Worm (Caenorhabditis elegans) whole organism, young adult: ENCODE data around the gene D1086.6.
A peak's percentile ranks its signal among the peaks of the same experiment; 100 is the strongest.
"Not testable (repeated sequence)": the region's sequence is repeated elsewhere in the genome, so short reads cannot be mapped to it uniquely, and the experiment has no call there.

Experiments used
- B0019.2 ChIP-seq: fragments of 200-800 bp; sonication (Bioruptor generic); conservative IDR thresholded peaks from 2 replicates; pipeline ENCODE4 v1.3.6; 2022; ENCODE audit warnings: missing genetic modification reagents, missing genetic modification characterization, missing compliant biosample characterization
- B0336.3 ChIP-seq: fragments of 200-800 bp; sonication (Bioruptor generic); IDR thresholded peaks from 2 replicates; pipeline ENCODE4 v1.3.6; 2022; ENCODE audit warnings: missing genetic modification characterization, missing compliant biosample characterization
- C17E4.6 ChIP-seq: fragments of 200-800 bp; sonication (Bioruptor generic); IDR thresholded peaks from 2 replicates; pipeline ENCODE4 v1.3.6; 2022; ENCODE audit warnings: missing genetic modification reagents, missing genetic modification characterization, missing compliant biosample characterization
- F33H1.4 ChIP-seq: fragments of 200-800 bp; sonication (Bioruptor generic); IDR thresholded peaks from 2 replicates; pipeline ENCODE4 v1.3.6; 2022; ENCODE audit warnings: missing genetic modification reagents, missing genetic modification characterization, missing compliant biosample characterization
- K11D2.4 ChIP-seq: fragments of 200-800 bp; sonication (Bioruptor generic); IDR thresholded peaks from 2 replicates; pipeline ENCODE4 v1.3.6; 2022; ENCODE audit warnings: missing genetic modification reagents, missing genetic modification characterization, missing compliant biosample characterization
- Y53F4B.3 ChIP-seq: fragments of 200-800 bp; sonication (Bioruptor generic); IDR thresholded peaks from 2 replicates; pipeline ENCODE4 v1.3.6; 2022; ENCODE audit warnings: missing genetic modification reagents, missing genetic modification characterization, missing compliant biosample characterization
- Y53G8AR.9 ChIP-seq: fragments of 200-800 bp; sonication (Bioruptor generic); conservative IDR thresholded peaks from 2 replicates; pipeline ENCODE4 v1.3.6; 2022; ENCODE audit warnings: missing genetic modification reagents, missing genetic modification characterization, missing compliant biosample characterization
- Y67H2A.10 ChIP-seq: fragments of 200-800 bp; sonication (Bioruptor generic); conservative IDR thresholded peaks from 2 replicates; pipeline ENCODE4 v1.3.6; 2022; ENCODE audit warnings: missing genetic modification reagents, missing genetic modification characterization, missing compliant biosample characterization
- aptf-3 ChIP-seq: fragments of 200-800 bp; sonication (Bioruptor generic); IDR thresholded peaks from 2 replicates; pipeline ENCODE4 v1.3.6; 2022; ENCODE audit warnings: missing genetic modification characterization, missing compliant biosample characterization
- athp-1 ChIP-seq: sonication (generic microtip); optimal IDR thresholded peaks from 2 replicates; lab custom pipeline; 2017; ENCODE audit warnings: mild to moderate bottlenecking, missing genetic modification characterization, missing compliant biosample characterization
- attf-3 ChIP-seq: fragments of 200-800 bp; sonication (Bioruptor generic); conservative IDR thresholded peaks from 2 replicates; pipeline ENCODE4 v1.3.6; 2022; ENCODE audit warnings: missing genetic modification reagents, missing genetic modification characterization, missing compliant biosample characterization
- attf-5 ChIP-seq: fragments of 200-800 bp; sonication (Bioruptor generic); optimal IDR thresholded peaks from 2 replicates; lab custom pipeline; 2018; ENCODE audit warnings: mild to moderate bottlenecking, missing genetic modification characterization, missing compliant biosample characterization
- attf-6 ChIP-seq: fragments of 200-800 bp; sonication (Bioruptor generic); IDR thresholded peaks from 2 replicates; pipeline ENCODE4 v1.3.6; 2022; ENCODE audit warnings: missing genetic modification reagents, missing genetic modification characterization, missing compliant biosample characterization
- bed-2 ChIP-seq: fragments of 200-800 bp; sonication (Bioruptor generic); IDR thresholded peaks from 2 replicates; pipeline ENCODE4 v1.3.6; 2022; ENCODE audit warnings: missing genetic modification reagents, missing genetic modification characterization, missing compliant biosample characterization
- cebp-1 ChIP-seq, 2 experiments: fragments of 200-800 bp in 1 of 2; sonication (Bioruptor generic) in 1 of 2; sonication (generic microtip) in 1 of 2; IDR thresholded peaks in 1 of 2; optimal IDR thresholded peaks in 1 of 2; 2 replicates each; pipeline versions ENCODE4 v1.3.6 to Lab custom; 2017 to 2022; ENCODE audit warnings: missing compliant biosample characterization in 2 of 2, missing genetic modification characterization in 2 of 2, mild to moderate bottlenecking in 1 of 2, missing genetic modification reagents in 1 of 2, moderate library complexity in 1 of 2
- cebp-2 ChIP-seq: fragments of 200-800 bp; sonication (Bioruptor generic); IDR thresholded peaks from 2 replicates; pipeline ENCODE4 v1.3.6; 2022; ENCODE audit warnings: missing genetic modification characterization, missing compliant biosample characterization
- ceh-100 ChIP-seq: fragments of 200-800 bp; sonication (Bioruptor generic); IDR thresholded peaks from 2 replicates; pipeline ENCODE4 v1.3.6; 2022; ENCODE audit warnings: missing genetic modification reagents, missing genetic modification characterization, missing compliant biosample characterization
- ceh-27 ChIP-seq: fragments of 200-800 bp; sonication (Bioruptor generic); optimal IDR thresholded peaks from 2 replicates; lab custom pipeline; 2018; ENCODE audit warnings: mild to moderate bottlenecking, missing genetic modification characterization, moderate library complexity, missing compliant biosample characterization
- ceh-91 ChIP-seq: fragments of 200-800 bp; sonication (Bioruptor generic); IDR thresholded peaks from 2 replicates; pipeline ENCODE4 v1.3.6; 2022; ENCODE audit warnings: missing genetic modification reagents, missing genetic modification characterization, missing compliant biosample characterization
- egl-44 ChIP-seq: fragments of 200-800 bp; sonication (Bioruptor generic); IDR thresholded peaks from 2 replicates; pipeline ENCODE4 v1.3.6; 2022; ENCODE audit warnings: missing genetic modification reagents, missing genetic modification characterization, missing compliant biosample characterization
- hrde-1 ChIP-seq: sonication (generic microtip); optimal IDR thresholded peaks from 2 replicates; lab custom pipeline; 2016; ENCODE audit warnings: missing genetic modification characterization, mild to moderate bottlenecking, missing compliant biosample characterization, moderate library complexity, missing genotype, missing genetic modification reagents, borderline replicate concordance
- let-526 ChIP-seq: fragments of 200-800 bp; sonication (Bioruptor generic); IDR thresholded peaks from 2 replicates; pipeline ENCODE4 v1.3.6; 2022; ENCODE audit warnings: missing genetic modification reagents, missing genetic modification characterization, missing compliant biosample characterization
- lin-26 ChIP-seq: fragments of 200-800 bp; sonication (Bioruptor generic); IDR thresholded peaks from 2 replicates; pipeline ENCODE4 v1.3.6; 2022; ENCODE audit warnings: missing genetic modification reagents, missing genetic modification characterization, missing compliant biosample characterization
- lin-54 ChIP-seq: fragments of 200-800 bp; sonication (Bioruptor generic); optimal IDR thresholded peaks from 2 replicates; lab custom pipeline; 2018; ENCODE audit warnings: mild to moderate bottlenecking, missing genetic modification characterization, missing compliant biosample characterization
- lir-1 ChIP-seq: fragments of 200-800 bp; sonication (Bioruptor generic); conservative IDR thresholded peaks from 2 replicates; pipeline ENCODE4 v1.3.6; 2022; ENCODE audit warnings: missing genetic modification reagents, missing genetic modification characterization, missing compliant biosample characterization
- madf-6 ChIP-seq: fragments of 200-800 bp; sonication (Bioruptor generic); IDR thresholded peaks from 2 replicates; pipeline ENCODE4 v1.3.6; 2022; ENCODE audit warnings: missing genetic modification reagents, missing genetic modification characterization, missing compliant biosample characterization
- madf-8 ChIP-seq: fragments of 200-800 bp; sonication (Bioruptor generic); conservative IDR thresholded peaks from 2 replicates; pipeline ENCODE4 v1.3.6; 2022; ENCODE audit warnings: missing genetic modification reagents, missing genetic modification characterization, missing compliant biosample characterization
- mcd-1 ChIP-seq: fragments of 200-800 bp; sonication (Bioruptor generic); IDR thresholded peaks from 2 replicates; pipeline ENCODE4 v1.3.6; 2022; ENCODE audit warnings: missing genetic modification reagents, missing genetic modification characterization, missing compliant biosample characterization
- nfya-2 ChIP-seq: fragments of 200-800 bp; sonication (Bioruptor generic); IDR thresholded peaks from 2 replicates; pipeline ENCODE4 v1.3.6; 2022; ENCODE audit warnings: missing genetic modification reagents, missing genetic modification characterization, missing compliant biosample characterization
- nhr-120 ChIP-seq: fragments of 200-800 bp; sonication (Bioruptor generic); IDR thresholded peaks from 2 replicates; pipeline ENCODE4 v1.3.6; 2022; ENCODE audit warnings: missing genetic modification characterization, missing compliant biosample characterization
- nhr-80 ChIP-seq: sonication (generic microtip); optimal IDR thresholded peaks from 2 replicates; lab custom pipeline; 2016; ENCODE audit warnings: missing genetic modification characterization, missing compliant biosample characterization
- pbrm-1 ChIP-seq: fragments of 200-800 bp; sonication (Bioruptor generic); IDR thresholded peaks from 2 replicates; pipeline ENCODE4 v1.3.6; 2022; ENCODE audit warnings: missing genetic modification reagents, missing genetic modification characterization, missing compliant biosample characterization
- rcor-1 ChIP-seq: fragments of 200-800 bp; sonication (Bioruptor generic); IDR thresholded peaks from 2 replicates; pipeline ENCODE4 v1.3.6; 2022; ENCODE audit warnings: missing genetic modification reagents, missing genetic modification characterization, missing compliant biosample characterization
- rpc-1 ChIP-seq, 2 experiments: fragments of 150-350 bp in 1 of 2; sonication (generic microtip) in 1 of 2; optimal IDR thresholded peaks; 2 replicates each; lab custom pipeline; 2014 to 2018; ENCODE audit warnings: missing biosample characterization in 1 of 2, missing genetic modification characterization in 1 of 2, missing genetic modification reagents in 1 of 2, missing genotype in 1 of 2
- tlf-1 ChIP-seq: fragments of 200-800 bp; sonication (Bioruptor generic); optimal IDR thresholded peaks from 2 replicates; lab custom pipeline; 2018; ENCODE audit warnings: mild to moderate bottlenecking, missing genetic modification characterization, missing compliant biosample characterization
- ztf-18 ChIP-seq: sonication (generic microtip); optimal IDR thresholded peaks from 2 replicates; lab custom pipeline; 2016; ENCODE audit warnings: missing genotype, mild to moderate bottlenecking, missing genetic modification characterization, missing compliant biosample characterization
- ztf-25 ChIP-seq: fragments of 200-800 bp; sonication (Bioruptor generic); IDR thresholded peaks from 2 replicates; pipeline ENCODE4 v1.3.6; 2022; ENCODE audit warnings: missing genetic modification reagents, missing genetic modification characterization, missing compliant biosample characterization
- ztf-26 ChIP-seq: sonication (generic microtip); optimal IDR thresholded peaks from 2 replicates; lab custom pipeline; 2017; ENCODE audit warnings: missing genetic modification characterization, missing compliant biosample characterization
- ztf-6 ChIP-seq: fragments of 200-800 bp; sonication (Bioruptor generic); IDR thresholded peaks from 2 replicates; pipeline ENCODE4 v1.3.6; 2022; ENCODE audit warnings: missing genetic modification reagents, missing genetic modification characterization, missing compliant biosample characterization

D1086.6 gene

ce11 chrV:14038328-14039084 lies 41.1 kb upstream of the D1086.6 start, which contains the start of gene vps-39 (continued):
- peak; percentile 31 for TF ChIP-seq ceh-27 (GFP tag; lab: Kevin White, UChicago)
- peak; percentile 86 for TF ChIP-seq attf-6 (GFP tag; lab: Robert Waterston, UW)
- peak; percentile 99 for TF ChIP-seq ceh-100 (GFP tag; lab: Robert Waterston, UW)
- TF ChIP-seq ceh-91 (GFP tag; lab: Robert Waterston, UW): peak; percentile 97
- TF ChIP-seq ztf-18 (tag; lab: Kevin White, UChicago): peak; percentile 22
- peak; percentile 22 for TF ChIP-seq nhr-80
- peak; percentile 80 for TF ChIP-seq Y53F4B.3 (GFP tag; lab: Robert Waterston, UW)
- TF ChIP-seq attf-5 (GFP tag; lab: Kevin White, UChicago): peak; percentile 69
- TF ChIP-seq Y53G8AR.9 (GFP tag; lab: Robert Waterston, UW): peak; percentile 92
- peak; percentile 94 for TF ChIP-seq madf-6
- TF ChIP-seq rpc-1 (optimal IDR thresholded peaks at IDR 0.05; lab: Kevin White, UChicago): peak; percentile 23
- not testable (repeated sequence) for TF ChIP-seq rpc-1 (tag; optimal IDR thresholded peaks at IDR 0.05; lab: Kevin White, UChicago)
- TF ChIP-seq mcd-1 (GFP tag; lab: Robert Waterston, UW): peak; percentile 100
- peak; percentile 87 for TF ChIP-seq bed-2
- TF ChIP-seq B0019.2 (GFP tag; lab: Robert Waterston, UW): peak; percentile 81
- peak; percentile 69 for TF ChIP-seq lin-54 (GFP tag; lab: Kevin White, UChicago)
- TF ChIP-seq rcor-1: peak; percentile 96
- peak; percentile 83; the same call in 1 of the 2 replicates for TF ChIP-seq cebp-2 (GFP tag; lab: Robert Waterston, UW)
- peak; percentile 92 for TF ChIP-seq egl-44 (GFP tag; lab: Robert Waterston, UW)
- TF ChIP-seq pbrm-1 (GFP tag; lab: Robert Waterston, UW): peak; percentile 98
- TF ChIP-seq Y67H2A.10 (GFP tag; lab: Robert Waterston, UW): peak; percentile 91
- peak; percentile 94 for TF ChIP-seq C17E4.6 (GFP tag; lab: Robert Waterston, UW)
- TF ChIP-seq K11D2.4 (GFP tag; lab: Robert Waterston, UW): peak; percentile 94
- TF ChIP-seq aptf-3 (GFP tag; lab: Robert Waterston, UW): peak; percentile 79; the same call in 1 of the 2 replicates
- TF ChIP-seq madf-8: peak; percentile 86
- TF ChIP-seq nhr-120 (GFP tag; lab: Robert Waterston, UW): 0 out of 2 replicates have a peak, but pooled peaks have one; percentile 29
- peak; percentile 84 for TF ChIP-seq ztf-6
- TF ChIP-seq F33H1.4 (GFP tag; lab: Robert Waterston, UW): peak; percentile 82
- TF ChIP-seq athp-1 (tag; lab: Kevin White, UChicago): peak; percentile 27
- 0 out of 2 replicates have a peak, but pooled peaks have one; percentile 39 for TF ChIP-seq B0336.3
- peak; percentile 77 for TF ChIP-seq cebp-1 (GFP tag; IDR thresholded peaks at IDR 0.05; lab: Robert Waterston, UW)
- peak; percentile 73 for TF ChIP-seq cebp-1 (tag; optimal IDR thresholded peaks at IDR 0.05; lab: Kevin White, UChicago)
- TF ChIP-seq ztf-25 (GFP tag; lab: Robert Waterston, UW): peak; percentile 91
- TF ChIP-seq lin-26 (GFP tag; lab: Robert Waterston, UW): peak; percentile 82
- peak; percentile 25 for TF ChIP-seq ztf-26
- TF ChIP-seq lir-1 (GFP tag; lab: Robert Waterston, UW): peak; percentile 69
- peak; percentile 57; the same call in 1 of the 2 replicates for TF ChIP-seq let-526
- TF ChIP-seq tlf-1: peak; percentile 35
- TF ChIP-seq, all 124 proteins: peak for 61; not testable (repeated sequence) for 63

DNA sequence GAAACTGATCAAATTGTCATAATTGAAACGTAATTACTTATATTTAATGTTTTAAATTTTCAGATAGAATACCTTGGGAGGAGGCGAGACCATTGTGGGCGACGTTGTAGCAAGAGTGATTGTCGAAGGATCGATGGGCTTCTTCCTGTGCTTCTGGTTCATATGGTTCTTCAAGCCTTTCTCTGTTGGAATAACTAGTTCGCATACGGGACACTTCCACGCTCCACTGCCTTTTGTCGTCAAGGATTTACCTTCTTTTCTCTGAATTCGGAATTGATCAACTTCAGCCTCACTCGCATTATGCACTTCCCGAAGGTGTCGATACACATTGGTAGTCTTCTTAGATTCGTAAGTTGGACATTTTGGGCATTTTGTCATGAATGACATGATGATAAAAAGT lies 30.3 kb upstream of the D1086.6 start, which contains the start of gene F58D12.1:
TSS of gene F58D12.1 (plus strand) at position 301 of the 400 bp plus-strand sequence.
- TF ChIP-seq nfya-2 (GFP tag; lab: Robert Waterston, UW); attf-3; hrde-1 (tag; lab: Kevin White, UChicago): not testable (repeated sequence)
